Fruit fly (Drosophila melanogaster): ENCODE data around the gene CG6678.

Gene CG6678

DNA sequence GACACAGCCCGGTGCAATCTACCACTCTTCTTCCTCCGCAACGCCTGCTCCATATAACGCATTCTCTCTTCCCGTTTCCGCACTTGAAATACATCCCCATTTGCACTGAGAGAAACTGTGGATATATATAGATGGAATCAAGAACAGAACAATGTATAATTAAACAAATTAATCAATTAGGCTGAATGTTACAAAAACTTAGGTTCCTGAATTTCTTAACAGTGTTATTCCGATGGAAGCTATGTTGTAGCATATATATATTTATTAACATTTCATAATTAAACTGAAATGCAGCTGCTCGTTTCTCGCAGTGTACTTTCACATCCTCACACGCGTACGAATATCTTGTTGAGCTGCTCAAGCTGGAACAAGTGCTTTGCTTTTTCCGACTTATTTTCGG is 27.3 kb upstream of the CG6678 start (continued):
- no peak for TF ChIP-seq psq (GFP tag; optimal IDR thresholded peaks at IDR 0.05)
- TF ChIP-seq chm (GFP tag; IDR thresholded peaks at IDR 0.05), result no peak
- TF ChIP-seq CG10267 (tag; optimal IDR thresholded peaks at IDR 0.05), result peak; percentile 47
- no peak for TF ChIP-seq CTCF (GFP tag; optimal IDR thresholded peaks at IDR 0.05)
- TF ChIP-seq dati (GFP tag; IDR thresholded peaks at IDR 0.05), result no peak
- no peak for TF ChIP-seq CG6654 (GFP tag; optimal IDR thresholded peaks at IDR 0.05)
- no peak for TF ChIP-seq insv (GFP tag; optimal IDR thresholded peaks at IDR 0.05)
- TF ChIP-seq chn (GFP tag; optimal IDR thresholded peaks at IDR 0.05), result peak; percentile 31
- TF ChIP-seq CG5245 (GFP tag; optimal IDR thresholded peaks at IDR 0.05), result peak; percentile 8
- TF ChIP-seq CG42726 (GFP tag; IDR thresholded peaks at IDR 0.05; ENCODE audit: partially characterized antibody), result no peak
- peak; percentile 37 for TF ChIP-seq Spps (tag; optimal IDR thresholded peaks at IDR 0.05)
- no peak for TF ChIP-seq mam (GFP tag; optimal IDR thresholded peaks at IDR 0.05)
- no peak for TF ChIP-seq CrebB (tag; optimal IDR thresholded peaks at IDR 0.05)
- no peak for TF ChIP-seq CG16863 (GFP tag; optimal IDR thresholded peaks at IDR 0.05)
- TF ChIP-seq Rx (GFP tag; IDR thresholded peaks at IDR 0.05), result no peak
- peak; percentile 59 for TF ChIP-seq Oli (tag; optimal IDR thresholded peaks at IDR 0.05)
- TF ChIP-seq CG8290 (GFP tag; optimal IDR thresholded peaks at IDR 0.05), result no peak
- no peak for TF ChIP-seq CG8290 (tag; optimal IDR thresholded peaks at IDR 0.05)
- TF ChIP-seq CG11560 (tag; IDR thresholded peaks at IDR 0.05), result no peak
- no peak for TF ChIP-seq CG6175 (GFP tag; IDR thresholded peaks at IDR 0.05)
- peak; percentile 16 for TF ChIP-seq CG9817 (tag; optimal IDR thresholded peaks at IDR 0.05)
- peak; percentile 39 for TF ChIP-seq Atf-2 (GFP tag; optimal IDR thresholded peaks at IDR 0.05)
- TF ChIP-seq so (GFP tag; IDR thresholded peaks at IDR 0.05), result peak; percentile 35; the same call in 1 of the 3 replicates
- peak; percentile 28 for TF ChIP-seq CG15601 (tag; optimal IDR thresholded peaks at IDR 0.05)
- no peak for TF ChIP-seq CG16779 (GFP tag; IDR thresholded peaks at IDR 0.05)
- TF ChIP-seq jing (GFP tag; optimal IDR thresholded peaks at IDR 0.05), result peak; percentile 27
- TF ChIP-seq zfh2 (GFP tag; optimal IDR thresholded peaks at IDR 0.05), result no peak
- no peak for TF ChIP-seq lab (GFP tag; optimal IDR thresholded peaks at IDR 0.05)
- TF ChIP-seq pb (GFP tag; optimal IDR thresholded peaks at IDR 0.05), result no peak
- no peak for TF ChIP-seq TFAM (GFP tag; optimal IDR thresholded peaks at IDR 0.05)
- TF ChIP-seq CG12299 (tag; optimal IDR thresholded peaks at IDR 0.05), result no peak
- TF ChIP-seq sima (GFP tag; optimal IDR thresholded peaks at IDR 0.05), result no peak
- no peak for TF ChIP-seq Usf (GFP tag; optimal IDR thresholded peaks at IDR 0.05)
- TF ChIP-seq usp (GFP tag; optimal IDR thresholded peaks at IDR 0.05), result no peak
- TF ChIP-seq CG13894 (tag; optimal IDR thresholded peaks at IDR 0.05), result no peak
- no peak for TF ChIP-seq Bdp1 (GFP tag; optimal IDR thresholded peaks at IDR 0.05)
- no peak for TF ChIP-seq D (optimal IDR thresholded peaks at IDR 0.05)
- peak; percentile 55 for TF ChIP-seq D (GFP tag; optimal IDR thresholded peaks at IDR 0.05)
- no peak for TF ChIP-seq CG6683 (GFP tag; optimal IDR thresholded peaks at IDR 0.05)
- no peak for TF ChIP-seq caup (GFP tag; optimal IDR thresholded peaks at IDR 0.05; ENCODE audit: severe bottlenecking)
- no peak for TF ChIP-seq CG1792 (GFP tag; optimal IDR thresholded peaks at IDR 0.05)
- peak; percentile 46 for TF ChIP-seq Asciz (GFP tag; optimal IDR thresholded peaks at IDR 0.05)
- no peak for TF ChIP-seq ase (GFP tag; IDR thresholded peaks at IDR 0.05)
- no peak for TF ChIP-seq slou (GFP tag; optimal IDR thresholded peaks at IDR 0.05)
- no peak for TF ChIP-seq CG7271 (tag; optimal IDR thresholded peaks at IDR 0.05)
- no peak for TF ChIP-seq ranshi (GFP tag; IDR thresholded peaks at IDR 0.05)
- 0 out of 2 replicates have a peak, but pooled peaks have one; percentile 11 for TF ChIP-seq lmd (GFP tag; IDR thresholded peaks at IDR 0.05)
- no peak for TF ChIP-seq CkIIα-i1 (GFP tag; IDR thresholded peaks at IDR 0.05)
- TF ChIP-seq dmrt11E (tag; optimal IDR thresholded peaks at IDR 0.05), result peak; percentile 85
- TF ChIP-seq sc (optimal IDR thresholded peaks at IDR 0.05), result no peak
- TF ChIP-seq sc (GFP tag; optimal IDR thresholded peaks at IDR 0.05), result peak; percentile 37
- no peak for TF ChIP-seq dan (GFP tag; IDR thresholded peaks at IDR 0.05)
- TF ChIP-seq CG9797 (GFP tag; optimal IDR thresholded peaks at IDR 0.05), result no peak
- peak; percentile 80 for TF ChIP-seq CG18262 (tag; optimal IDR thresholded peaks at IDR 0.05)
